Worm (Caenorhabditis elegans) whole organism, late embryonic: ENCODE data around the gene sek-6.

Source experiments
- ceh-14 ChIP-seq: sonication (generic microtip); optimal IDR thresholded peaks from 2 replicates; lab custom pipeline; 2016; ENCODE audit warnings: missing genotype, missing genetic modification characterization, missing compliant biosample characterization
- ceh-22 ChIP-seq: sonication (generic microtip); optimal IDR thresholded peaks from 2 replicates; lab custom pipeline; 2017; ENCODE audit warnings: missing biosample characterization, missing genetic modification characterization
- ceh-31 ChIP-seq: sonication (generic microtip); optimal IDR thresholded peaks from 2 replicates; lab custom pipeline; 2016; ENCODE audit warnings: missing genetic modification characterization, missing compliant biosample characterization
- ets-4 ChIP-seq: sonication (generic microtip); optimal IDR thresholded peaks from 2 replicates; lab custom pipeline; 2016; ENCODE audit warnings: missing genetic modification characterization, missing compliant biosample characterization
- fax-1 ChIP-seq: sonication (generic microtip); optimal IDR thresholded peaks from 2 replicates; lab custom pipeline; 2016; ENCODE audit warnings: missing genotype, missing genetic modification characterization, missing compliant biosample characterization
- hlh-30 ChIP-seq: sonication (generic microtip); optimal IDR thresholded peaks from 2 replicates; lab custom pipeline; 2017; ENCODE audit warnings: antibody characterized with exemption, missing genetic modification characterization, missing compliant biosample characterization; ENCODE audit not compliant: insufficient read depth
- nhr-11 ChIP-seq: fragments of 150-350 bp; optimal IDR thresholded peaks from 2 replicates; lab custom pipeline; 2014; ENCODE audit warnings: missing biosample characterization, missing genetic modification characterization
- ref-2 ChIP-seq: sonication (generic microtip); optimal IDR thresholded peaks from 2 replicates; lab custom pipeline; 2016; ENCODE audit warnings: missing genetic modification characterization, missing compliant biosample characterization
- rnt-1 ChIP-seq: sonication (generic microtip); optimal IDR thresholded peaks from 2 replicates; lab custom pipeline; 2016; ENCODE audit warnings: missing genetic modification characterization, missing compliant biosample characterization
- sox-4 ChIP-seq: sonication (generic microtip); optimal IDR thresholded peaks from 2 replicates; lab custom pipeline; 2017; ENCODE audit warnings: mild to moderate bottlenecking, missing genetic modification characterization, inconsistent platforms, missing compliant biosample characterization

- no peak for TF ChIP-seq ets-4 (tag; lab: Kevin White, UChicago)
- no peak for TF ChIP-seq nhr-11
- no peak for TF ChIP-seq fax-1 (tag; lab: Kevin White, UChicago)
- TF ChIP-seq ceh-31 (tag; lab: Kevin White, UChicago): no peak
- no peak for TF ChIP-seq sox-4 (tag; lab: Kevin White, UChicago)
- no peak for TF ChIP-seq ceh-22
- TF ChIP-seq hlh-30: no peak
- TF ChIP-seq ceh-14 (tag; lab: Kevin White, UChicago): no peak
- TF ChIP-seq ref-2 (tag; lab: Kevin White, UChicago): no peak
- no peak for TF ChIP-seq rnt-1 (tag; lab: Kevin White, UChicago)
These were observed 23.5 kb downstream of the sek-6 start for ce11 chrX:10054410-10054800.
